Fruit fly (Drosophila melanogaster) whole organism, embryonic: ENCODE measurements around the gene CG46427.

ENCODE experiments used
- Ada2b ChIP-seq: fragments of 200-800 bp; sonication (Bioruptor generic); IDR thresholded peaks from 2 replicates; pipeline ENCODE4 v1.3.6; 2022; ENCODE audit warnings: missing biosample characterization, missing genetic modification characterization
- Blimp-1 ChIP-seq: fragments of 200-800 bp; sonication (Bioruptor generic); optimal IDR thresholded peaks from 3 replicates; lab custom pipeline; 2018; ENCODE audit warnings: missing biosample characterization, missing genetic modification characterization, mild to moderate bottlenecking, moderate library complexity, missing genetic modification reagents
- BtbVII ChIP-seq: fragments of 200-800 bp; sonication (Bioruptor generic); optimal IDR thresholded peaks from 3 replicates; lab custom pipeline; 2017; ENCODE audit warnings: missing biosample characterization, mild to moderate bottlenecking, missing genetic modification characterization
- CG10462 ChIP-seq: fragments of 200-800 bp; sonication (Bioruptor generic); optimal IDR thresholded peaks from 2 replicates; lab custom pipeline; 2016; ENCODE audit warnings: missing biosample characterization, missing genetic modification characterization
- CG10979 ChIP-seq: fragments of 200-800 bp; sonication (Bioruptor generic); optimal IDR thresholded peaks from 2 replicates; lab custom pipeline; 2018; ENCODE audit warnings: missing biosample characterization, mild to moderate bottlenecking, missing genetic modification characterization, moderate library complexity
- CG11456 ChIP-seq: fragments of 200-800 bp; sonication (Bioruptor generic); IDR thresholded peaks from 3 replicates; pipeline ENCODE4 v1.3.6; 2022; ENCODE audit warnings: missing biosample characterization, missing genetic modification characterization
- CG12744 ChIP-seq: fragments of 200-800 bp; sonication (Bioruptor generic); optimal IDR thresholded peaks from 2 replicates; lab custom pipeline; 2016; ENCODE audit warnings: missing biosample characterization, missing genetic modification characterization
- CG14050 ChIP-seq: fragments of 200-800 bp; sonication (Bioruptor generic); IDR thresholded peaks from 3 replicates; pipeline ENCODE4 v1.3.6; 2022; ENCODE audit warnings: missing biosample characterization, missing genetic modification characterization
- CG15073 ChIP-seq: fragments of 200-800 bp; sonication (Bioruptor generic); optimal IDR thresholded peaks from 2 replicates; lab custom pipeline; 2016; ENCODE audit warnings: missing biosample characterization, missing genetic modification characterization
- CG15514 ChIP-seq: fragments of 200-800 bp; sonication (Bioruptor generic); optimal IDR thresholded peaks from 3 replicates; lab custom pipeline; 2017; ENCODE audit warnings: missing biosample characterization, missing genetic modification characterization, mild to moderate bottlenecking, moderate library complexity, missing genetic modification reagents
- CG1603 ChIP-seq: fragments of 200-800 bp; sonication (Bioruptor generic); optimal IDR thresholded peaks from 2 replicates; lab custom pipeline; 2019; ENCODE audit warnings: missing biosample characterization, mild to moderate bottlenecking, missing genetic modification characterization, moderate library complexity
- CG16813 ChIP-seq: fragments of 200-800 bp; sonication (Bioruptor generic); IDR thresholded peaks from 3 replicates; pipeline ENCODE4 v1.3.6; 2022; ENCODE audit warnings: missing biosample characterization, missing genetic modification characterization; ENCODE audit not compliant: partially characterized antibody
- CG17328 ChIP-seq: fragments of 200-800 bp; sonication (Bioruptor generic); IDR thresholded peaks from 2 replicates; pipeline ENCODE4 v1.3.6; 2022; ENCODE audit warnings: missing biosample characterization, missing genetic modification characterization
- CG17359 ChIP-seq: fragments of 200-800 bp; sonication (Bioruptor generic); optimal IDR thresholded peaks from 3 replicates; lab custom pipeline; 2018; ENCODE audit warnings: missing biosample characterization, mild to moderate bottlenecking, missing genetic modification characterization, moderate library complexity
- CG17385 ChIP-seq: fragments of 200-800 bp; sonication (Bioruptor generic); optimal IDR thresholded peaks from 3 replicates; lab custom pipeline; 2018; ENCODE audit warnings: missing biosample characterization, mild to moderate bottlenecking, missing genetic modification characterization
- CG32772 ChIP-seq: fragments of 200-800 bp; sonication (Bioruptor generic); IDR thresholded peaks from 2 replicates; pipeline ENCODE4 v1.3.6; 2022; ENCODE audit warnings: missing biosample characterization, missing genetic modification characterization
- CG5245 ChIP-seq: fragments of 200-800 bp; sonication (Bioruptor generic); optimal IDR thresholded peaks from 3 replicates; lab custom pipeline; 2016; ENCODE audit warnings: missing biosample characterization, missing genetic modification characterization
- CG7357 ChIP-seq: fragments of 200-800 bp; sonication (Bioruptor generic); IDR thresholded peaks from 3 replicates; pipeline ENCODE4 v1.3.6; 2022; ENCODE audit warnings: missing biosample characterization, missing genetic modification characterization
- CG7839 ChIP-seq: fragments of 200-800 bp; sonication (Bioruptor generic); optimal IDR thresholded peaks from 3 replicates; lab custom pipeline; 2018; ENCODE audit warnings: missing biosample characterization, mild to moderate bottlenecking, missing genetic modification characterization, moderate library complexity
- CG9437 ChIP-seq: fragments of 200-800 bp; sonication (Bioruptor generic); optimal IDR thresholded peaks from 2 replicates; lab custom pipeline; 2018; ENCODE audit warnings: missing biosample characterization, mild to moderate bottlenecking, missing genetic modification characterization
- CHES-1-like ChIP-seq: fragments of 200-800 bp; sonication (Bioruptor generic); optimal IDR thresholded peaks from 2 replicates; lab custom pipeline; 2016; ENCODE audit warnings: missing biosample characterization, missing genetic modification characterization
- Ets65A ChIP-seq: fragments of 200-800 bp; sonication (Bioruptor generic); peaks from one replicate; lab custom pipeline; 2016; ENCODE audit warnings: missing biosample characterization, missing genetic modification characterization
- H2.0 ChIP-seq: fragments of 200-800 bp; sonication (Bioruptor generic); IDR thresholded peaks from 2 replicates; pipeline ENCODE4 v1.3.6; 2022; ENCODE audit warnings: missing biosample characterization, missing genetic modification characterization
- Hr3 ChIP-seq: fragments of 200-800 bp; sonication (Bioruptor generic); optimal IDR thresholded peaks from 3 replicates; lab custom pipeline; 2016; ENCODE audit warnings: missing biosample characterization, missing genetic modification characterization
- Hsf ChIP-seq: fragments of 200-800 bp; sonication (Bioruptor generic); optimal IDR thresholded peaks from 3 replicates; lab custom pipeline; 2016; ENCODE audit warnings: missing biosample characterization, missing genetic modification characterization
- Lim3 ChIP-seq: fragments of 200-800 bp; sonication (Bioruptor generic); IDR thresholded peaks from 2 replicates; pipeline ENCODE4 v1.3.6; 2022; ENCODE audit warnings: missing biosample characterization, missing genetic modification characterization
- Med ChIP-seq: fragments of 200-800 bp; sonication (Bioruptor generic); peaks from one replicate; lab custom pipeline; 2016; ENCODE audit warnings: missing biosample characterization, missing genetic modification characterization, mild to moderate bottlenecking, inconsistent platforms, moderate library complexity
- PHDP ChIP-seq: fragments of 200-800 bp; sonication (Bioruptor generic); optimal IDR thresholded peaks from 3 replicates; lab custom pipeline; 2018; ENCODE audit warnings: missing biosample characterization, mild to moderate bottlenecking, missing genetic modification characterization, moderate library complexity
- Rfx ChIP-seq: fragments of 200-800 bp; sonication (Bioruptor generic); IDR thresholded peaks from 2 replicates; pipeline ENCODE4 v1.3.6; 2022; ENCODE audit warnings: missing biosample characterization, missing genetic modification characterization
- Trl ChIP-seq, 3 experiments: fragments of >200 bp in 2 of 3; fragments of 200-800 bp in 1 of 3; sonication (Bioruptor generic) in 1 of 3; optimal IDR thresholded peaks; 2 replicates in 1 of 3; 3 replicates in 2 of 3; lab custom pipeline; 2016 to 2017; ENCODE audit warnings: missing biosample characterization in 1 of 3, missing genetic modification characterization in 1 of 3
- Xbp1 ChIP-seq: fragments of 200-800 bp; sonication (Bioruptor generic); optimal IDR thresholded peaks from 3 replicates; lab custom pipeline; 2016; ENCODE audit warnings: missing biosample characterization, mild to moderate bottlenecking, missing genetic modification characterization
- Xrp1 ChIP-seq: fragments of 200-800 bp; sonication (Bioruptor generic); IDR thresholded peaks from 2 replicates; pipeline ENCODE4 v1.3.6; 2022; ENCODE audit warnings: missing biosample characterization, missing genetic modification characterization
- az2 ChIP-seq: fragments of 200-800 bp; sonication (Bioruptor generic); optimal IDR thresholded peaks from 3 replicates; lab custom pipeline; 2016; ENCODE audit warnings: missing biosample characterization, missing genetic modification characterization
- chif ChIP-seq, 2 experiments: fragments of 200-800 bp; sonication (Bioruptor generic); optimal IDR thresholded peaks; 3 replicates each; lab custom pipeline; 2016; ENCODE audit warnings: missing biosample characterization in 2 of 2, missing genetic modification characterization in 2 of 2
- ci ChIP-seq: fragments of 200-800 bp; sonication (Bioruptor generic); IDR thresholded peaks from 3 replicates; pipeline ENCODE4 v1.3.6; 2022; ENCODE audit warnings: missing biosample characterization, missing genetic modification characterization
- dpn ChIP-seq, 2 experiments: fragments of 200-800 bp; sonication (Bioruptor generic); optimal IDR thresholded peaks; 3 replicates each; lab custom pipeline; 2016; ENCODE audit warnings: missing biosample characterization in 2 of 2, missing genetic modification characterization in 2 of 2
- fd96Cb ChIP-seq: fragments of 200-800 bp; sonication (Bioruptor generic); optimal IDR thresholded peaks from 2 replicates; lab custom pipeline; 2018; ENCODE audit warnings: missing biosample characterization, mild to moderate bottlenecking, missing genetic modification characterization, moderate library complexity
- gsb-n ChIP-seq: fragments of 200-800 bp; sonication (Bioruptor generic); optimal IDR thresholded peaks from 3 replicates; lab custom pipeline; 2018; ENCODE audit warnings: missing biosample characterization, mild to moderate bottlenecking, missing genetic modification characterization
- hkb ChIP-seq, 2 experiments: fragments of 200-800 bp in 1 of 2; fragments of >200 bp in 1 of 2; sonication (Bioruptor generic) in 1 of 2; IDR thresholded peaks in 1 of 2; optimal IDR thresholded peaks in 1 of 2; 2 replicates each; pipeline versions ENCODE4 v1.3.6 to Lab custom; 2017 to 2022; ENCODE audit warnings: missing biosample characterization in 1 of 2, missing genetic modification characterization in 1 of 2
- klu ChIP-seq: fragments of 200-800 bp; sonication (Bioruptor generic); IDR thresholded peaks from 2 replicates; pipeline ENCODE4 v1.3.6; 2022; ENCODE audit warnings: missing biosample characterization, missing genetic modification characterization
- lmd ChIP-seq: fragments of 200-800 bp; sonication (Bioruptor generic); IDR thresholded peaks from 2 replicates; pipeline ENCODE4 v1.3.6; 2022; ENCODE audit warnings: missing biosample characterization, missing genetic modification characterization
- mam ChIP-seq: fragments of 200-800 bp; sonication (Bioruptor generic); optimal IDR thresholded peaks from 3 replicates; lab custom pipeline; 2016; ENCODE audit warnings: missing biosample characterization, missing genetic modification characterization
- nerfin-1 ChIP-seq: fragments of 200-800 bp; sonication (Bioruptor generic); optimal IDR thresholded peaks from 3 replicates; lab custom pipeline; 2019; ENCODE audit warnings: missing biosample characterization, mild to moderate bottlenecking, missing genetic modification characterization, moderate library complexity
- nmo ChIP-seq: fragments of 200-800 bp; sonication (Bioruptor generic); optimal IDR thresholded peaks from 2 replicates; lab custom pipeline; 2018; ENCODE audit warnings: missing biosample characterization, mild to moderate bottlenecking, missing genetic modification characterization, moderate library complexity
- odd ChIP-seq: fragments of 200-800 bp; sonication (Bioruptor generic); optimal IDR thresholded peaks from 2 replicates; lab custom pipeline; 2017; ENCODE audit warnings: missing biosample characterization, mild to moderate bottlenecking, missing genetic modification characterization
- onecut ChIP-seq: fragments of 200-800 bp; sonication (Bioruptor generic); IDR thresholded peaks from 2 replicates; pipeline ENCODE4 v1.3.6; 2022; ENCODE audit warnings: missing biosample characterization, missing genetic modification characterization
- peb ChIP-seq: fragments of 200-800 bp; sonication (Bioruptor generic); IDR thresholded peaks from 2 replicates; pipeline ENCODE4 v1.3.6; 2022; ENCODE audit warnings: missing biosample characterization, missing genetic modification characterization
- run ChIP-seq: fragments of 200-800 bp; sonication (Bioruptor generic); optimal IDR thresholded peaks from 3 replicates; lab custom pipeline; 2018; ENCODE audit warnings: missing biosample characterization, mild to moderate bottlenecking, missing genetic modification characterization
- slbo ChIP-seq: fragments of 200-800 bp; sonication (Bioruptor generic); IDR thresholded peaks from 2 replicates; pipeline ENCODE4 v1.3.6; 2022; ENCODE audit warnings: missing biosample characterization, missing genetic modification characterization
- sob ChIP-seq: fragments of 200-800 bp; sonication (Bioruptor generic); IDR thresholded peaks from 2 replicates; pipeline ENCODE4 v1.3.6; 2022; ENCODE audit warnings: missing biosample characterization, missing genetic modification characterization

The CG46427 gene

dm6 chr3R:12451376-12451775 is 12.4 kb upstream of the CG46427 start (continued):
- TF ChIP-seq Med (GFP tag; lab: Kevin White, UChicago) (peak; percentile 80), sob (no peak), Ada2b (GFP tag; lab: Robert Waterston, UW) (peak; percentile 31; the same call in 1 of the 2 replicates), H2.0 (GFP tag; lab: Robert Waterston, UW) (peak; percentile 43; the same call in 1 of the 2 replicates), CG12744 (peak; percentile 4), nerfin-1 (tag; lab: Kevin White, UChicago) (no peak), CG17385 (peak; percentile 35), dpn (GFP tag; optimal IDR thresholded peaks at IDR 0.05; lab: Kevin White, UChicago) (peak in 1 of 2 experiments; percentile 22), Blimp-1 (GFP tag; lab: Kevin White, UChicago) (peak; percentile 38), Xbp1 (GFP tag; lab: Kevin White, UChicago) (peak; percentile 7), CG7357 (GFP tag; lab: Robert Waterston, UW) (0 out of 3 replicates have a peak, but pooled peaks have one; percentile 7), Hr3 (GFP tag; lab: Kevin White, UChicago) (peak; percentile 18), CG16813 (GFP tag; lab: Robert Waterston, UW) (no peak), CG14050 (GFP tag; lab: Robert Waterston, UW) (peak; percentile 41; the same call in 2 of the 3 replicates), CG17359 (tag; lab: Kevin White, UChicago) (peak; percentile 56), Xrp1 (GFP tag; lab: Robert Waterston, UW) (peak; percentile 45), hkb (optimal IDR thresholded peaks at IDR 0.05; lab: Kevin White, UChicago) (no peak), hkb (GFP tag; IDR thresholded peaks at IDR 0.05; lab: Robert Waterston, UW) (peak; percentile 62), ci (peak; percentile 58; the same call in 2 of the 3 replicates), gsb-n (tag; lab: Kevin White, UChicago) (no peak), run (tag; lab: Kevin White, UChicago) (no peak), chif (GFP tag; optimal IDR thresholded peaks at IDR 0.05; lab: Kevin White, UChicago) (peak in 1 of 2 experiments; percentile 16), CG32772 (GFP tag; lab: Robert Waterston, UW) (0 out of 2 replicates have a peak, but pooled peaks have one; percentile 29), CG7839 (tag; lab: Kevin White, UChicago) (peak; percentile 58), Hsf (GFP tag; lab: Kevin White, UChicago) (peak; percentile 8), az2 (peak; percentile 36), klu (GFP tag; lab: Robert Waterston, UW) (no peak), Ets65A (GFP tag; lab: Kevin White, UChicago) (peak; percentile 49), Lim3 (no peak), CG15514 (GFP tag; lab: Kevin White, UChicago) (no peak), CG17328 (GFP tag; lab: Robert Waterston, UW) (peak; percentile 47; the same call in 1 of the 2 replicates), fd96Cb (tag; lab: Kevin White, UChicago) (peak; percentile 18), Rfx (peak; percentile 23; the same call in 1 of the 2 replicates), CG9437 (peak; percentile 5), onecut (GFP tag; lab: Robert Waterston, UW) (peak; percentile 48), slbo (GFP tag; lab: Robert Waterston, UW) (peak; percentile 40; the same call in 1 of the 2 replicates), PHDP (tag; lab: Kevin White, UChicago) (peak; percentile 40), CG5245 (GFP tag; lab: Kevin White, UChicago) (peak; percentile 9), odd (peak; percentile 6), lmd (GFP tag; lab: Robert Waterston, UW) (0 out of 2 replicates have a peak, but pooled peaks have one; percentile 16), nmo (GFP tag; lab: Kevin White, UChicago) (peak; percentile 27), CG15073 (no peak), BtbVII (GFP tag; lab: Kevin White, UChicago) (peak; percentile 13), peb (GFP tag; lab: Robert Waterston, UW) (no peak), CG11456 (GFP tag; lab: Robert Waterston, UW) (no peak), CG10462 (GFP tag; lab: Kevin White, UChicago) (no peak), CHES-1-like (GFP tag; lab: Kevin White, UChicago) (no peak), mam (GFP tag; lab: Kevin White, UChicago) (peak; percentile 20), CG1603 (tag; lab: Kevin White, UChicago) (peak; percentile 51), CG10979 (peak; percentile 12), Trl (optimal IDR thresholded peaks at IDR 0.05; lab: Kevin White, UChicago) (no peak), Trl (GFP tag; optimal IDR thresholded peaks at IDR 0.05; lab: Kevin White, UChicago) (peak; percentile 0)
